Fruit fly (Drosophila melanogaster): ENCODE measurements around the gene Rchy1.

DNA sequence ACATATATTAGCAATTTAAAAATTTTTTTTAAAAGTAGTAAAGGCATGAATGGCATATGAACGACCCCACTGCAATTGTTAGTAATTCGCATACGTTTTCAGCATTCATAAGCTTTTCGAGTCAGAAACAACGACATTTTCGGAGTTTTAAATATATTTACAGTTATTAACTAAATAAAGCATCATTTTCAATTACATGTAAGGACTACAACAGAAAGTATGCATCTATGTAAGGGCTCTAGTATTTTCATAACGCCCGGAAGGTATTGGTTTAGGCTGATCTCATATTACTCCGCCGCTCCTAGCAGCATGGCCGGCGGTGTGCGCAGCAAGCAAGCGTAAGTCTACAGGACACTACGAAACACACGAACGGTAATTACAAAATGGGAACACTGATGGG, 8.8 kb upstream of the Rchy1 start:
- TF ChIP-seq Ets96B (tag; optimal IDR thresholded peaks at IDR 0.05), result no peak
- TF ChIP-seq Sox102F (GFP tag; optimal IDR thresholded peaks at IDR 0.05), result no peak
- TF ChIP-seq Eip93F (GFP tag; optimal IDR thresholded peaks at IDR 0.05), result no peak
- no peak for TF ChIP-seq achi (GFP tag; optimal IDR thresholded peaks at IDR 0.05)
- no peak for TF ChIP-seq CG3919 (GFP tag; optimal IDR thresholded peaks at IDR 0.05)
- TF ChIP-seq Hr38 (GFP tag; optimal IDR thresholded peaks at IDR 0.05), result no peak
- TF ChIP-seq Gug (GFP tag; IDR thresholded peaks at IDR 0.05), result no peak
- TF ChIP-seq OdsH (GFP tag; optimal IDR thresholded peaks at IDR 0.05), result no peak

Measured in whole organism, prepupa.